Fruit fly (Drosophila melanogaster) whole organism, prepupa: ENCODE results near the gene Acp24A4.

Experiments used
- Blimp-1 ChIP-seq: fragments of 200-800 bp; sonication (Bioruptor generic); optimal IDR thresholded peaks from 3 replicates; lab custom pipeline; 2017; ENCODE audit warnings: missing biosample characterization, missing genetic modification characterization, mild to moderate bottlenecking, moderate library complexity, missing genetic modification reagents
- CG10631 ChIP-seq: fragments of 200-800 bp; sonication (Bioruptor generic); optimal IDR thresholded peaks from 2 replicates; lab custom pipeline; 2016; ENCODE audit warnings: missing biosample characterization, missing genetic modification characterization
- CG11294 ChIP-seq: fragments of 200-800 bp; sonication (Bioruptor generic); IDR thresholded peaks from 2 replicates; pipeline ENCODE4 v1.3.6; 2022; ENCODE audit warnings: missing biosample characterization, missing genetic modification characterization
- CG11762 ChIP-seq: fragments of 200-800 bp; sonication (Bioruptor generic); optimal IDR thresholded peaks from 3 replicates; lab custom pipeline; 2016; ENCODE audit warnings: missing biosample characterization, missing genetic modification characterization; ENCODE audit not compliant: insufficient read depth
- CG11902 ChIP-seq: fragments of 200-800 bp; sonication (Bioruptor generic); optimal IDR thresholded peaks from 3 replicates; lab custom pipeline; 2016; ENCODE audit warnings: missing biosample characterization, missing genetic modification characterization
- CG1621 ChIP-seq: fragments of 200-800 bp; sonication (Bioruptor generic); optimal IDR thresholded peaks from 3 replicates; lab custom pipeline; 2018; ENCODE audit warnings: missing biosample characterization, mild to moderate bottlenecking, missing genetic modification characterization
- CG32006 ChIP-seq: fragments of 200-800 bp; sonication (Bioruptor generic); optimal IDR thresholded peaks from 3 replicates; lab custom pipeline; 2017; ENCODE audit warnings: missing biosample characterization, mild to moderate bottlenecking, missing genetic modification characterization
- CG34406 ChIP-seq: fragments of 200-800 bp; sonication (Bioruptor generic); optimal IDR thresholded peaks from 3 replicates; lab custom pipeline; 2016; ENCODE audit warnings: missing biosample characterization, missing genetic modification characterization
- CG4318 ChIP-seq: fragments of 200-800 bp; sonication (Bioruptor generic); optimal IDR thresholded peaks from 3 replicates; lab custom pipeline; 2017; ENCODE audit warnings: missing biosample characterization, mild to moderate bottlenecking, missing genetic modification characterization
- CG6792 ChIP-seq: fragments of 200-800 bp; sonication (Bioruptor generic); optimal IDR thresholded peaks from 3 replicates; lab custom pipeline; 2016; ENCODE audit warnings: missing biosample characterization, missing genetic modification characterization
- CG6808 ChIP-seq: fragments of 200-800 bp; sonication (Bioruptor generic); optimal IDR thresholded peaks from 3 replicates; lab custom pipeline; 2017; ENCODE audit warnings: missing biosample characterization, missing genetic modification characterization, mild to moderate bottlenecking, moderate library complexity, missing genetic modification reagents
- CG7368 ChIP-seq: fragments of 200-800 bp; sonication (Bioruptor generic); optimal IDR thresholded peaks from 3 replicates; lab custom pipeline; 2016; ENCODE audit warnings: missing biosample characterization, missing genetic modification characterization
- CG8319 ChIP-seq: fragments of 200-800 bp; sonication (Bioruptor generic); optimal IDR thresholded peaks from 3 replicates; lab custom pipeline; 2016; ENCODE audit warnings: missing biosample characterization, missing genetic modification characterization
- CG9139 ChIP-seq: fragments of 200-800 bp; sonication (Bioruptor generic); optimal IDR thresholded peaks from 3 replicates; lab custom pipeline; 2017; ENCODE audit warnings: missing biosample characterization, mild to moderate bottlenecking, missing genetic modification characterization
- Eip75B ChIP-seq: fragments of 200-800 bp; sonication (Bioruptor generic); optimal IDR thresholded peaks from 3 replicates; lab custom pipeline; 2016; ENCODE audit warnings: missing biosample characterization, missing genetic modification characterization
- Eip78C ChIP-seq: fragments of 200-800 bp; sonication (Bioruptor generic); peaks from one replicate; lab custom pipeline; 2016; ENCODE audit warnings: missing biosample characterization, missing genetic modification characterization
- Eip93F ChIP-seq: fragments of 200-800 bp; sonication (Bioruptor generic); optimal IDR thresholded peaks from 2 replicates; lab custom pipeline; 2016; ENCODE audit warnings: missing biosample characterization, mild to moderate bottlenecking, missing genetic modification characterization
- Ets21C ChIP-seq: fragments of 200-800 bp; sonication (Bioruptor generic); optimal IDR thresholded peaks from 3 replicates; lab custom pipeline; 2016; ENCODE audit warnings: missing biosample characterization, missing genetic modification characterization
- Gug ChIP-seq: fragments of 200-800 bp; sonication (Bioruptor generic); IDR thresholded peaks from 2 replicates; pipeline ENCODE4 v1.3.6; 2022; ENCODE audit warnings: missing biosample characterization, missing genetic modification characterization
- Hr38 ChIP-seq: sonication (Bioruptor generic); optimal IDR thresholded peaks from 2 replicates; lab custom pipeline; 2016; ENCODE audit warnings: missing biosample characterization, missing genetic modification characterization
- Hr39 ChIP-seq: fragments of 200-800 bp; sonication (Bioruptor generic); optimal IDR thresholded peaks from 2 replicates; lab custom pipeline; 2016; ENCODE audit warnings: missing biosample characterization, missing genetic modification characterization
- Hr4 ChIP-seq: fragments of 200-800 bp; sonication (Bioruptor generic); optimal IDR thresholded peaks from 3 replicates; lab custom pipeline; 2016; ENCODE audit warnings: missing biosample characterization, missing genetic modification characterization
- Met ChIP-seq: fragments of 200-800 bp; sonication (Bioruptor generic); optimal IDR thresholded peaks from 3 replicates; lab custom pipeline; 2016; ENCODE audit warnings: missing biosample characterization, missing genetic modification characterization
- OdsH ChIP-seq: fragments of 200-800 bp; sonication (Bioruptor generic); optimal IDR thresholded peaks from 3 replicates; lab custom pipeline; 2016; ENCODE audit warnings: missing biosample characterization, missing genetic modification characterization
- Smox ChIP-seq: fragments of 200-800 bp; sonication (Bioruptor generic); optimal IDR thresholded peaks from 3 replicates; lab custom pipeline; 2016; ENCODE audit warnings: missing biosample characterization, missing genetic modification characterization
- Sox14 ChIP-seq: fragments of 200-800 bp; sonication (Bioruptor generic); optimal IDR thresholded peaks from 3 replicates; lab custom pipeline; 2016; ENCODE audit warnings: missing biosample characterization, missing genetic modification characterization
- achi ChIP-seq: fragments of 200-800 bp; sonication (Bioruptor generic); optimal IDR thresholded peaks from 3 replicates; lab custom pipeline; 2016; ENCODE audit warnings: missing biosample characterization, missing genetic modification characterization
- acj6 ChIP-seq: fragments of 200-800 bp; sonication (Bioruptor generic); optimal IDR thresholded peaks from 3 replicates; lab custom pipeline; 2016; ENCODE audit warnings: missing biosample characterization, missing genetic modification characterization
- cyc ChIP-seq: fragments of 200-800 bp; sonication (Bioruptor generic); optimal IDR thresholded peaks from 3 replicates; lab custom pipeline; 2016; ENCODE audit warnings: missing biosample characterization, missing genetic modification characterization
- dac ChIP-seq: fragments of 200-800 bp; sonication (Bioruptor generic); optimal IDR thresholded peaks from 2 replicates; lab custom pipeline; 2017; ENCODE audit warnings: missing biosample characterization, mild to moderate bottlenecking, missing genetic modification characterization
- dsx ChIP-seq: fragments of 200-800 bp; optimal IDR thresholded peaks from 3 replicates; lab custom pipeline; 2019; ENCODE audit warnings: missing biosample characterization, mild to moderate bottlenecking, missing genetic modification characterization, moderate library complexity; ENCODE audit not compliant: poor library complexity, severe bottlenecking
- eg ChIP-seq: fragments of 200-800 bp; sonication (Bioruptor generic); IDR thresholded peaks from 3 replicates; pipeline ENCODE4 v1.3.6; 2022; ENCODE audit warnings: missing biosample characterization, missing genetic modification characterization
- esn ChIP-seq: fragments of 200-800 bp; sonication (Bioruptor generic); optimal IDR thresholded peaks from 2 replicates; lab custom pipeline; 2016; ENCODE audit warnings: missing biosample characterization, mild to moderate bottlenecking, missing genetic modification characterization, moderate library complexity
- fd85E ChIP-seq: fragments of 200-800 bp; sonication (Bioruptor generic); optimal IDR thresholded peaks from 3 replicates; lab custom pipeline; 2016; ENCODE audit warnings: missing biosample characterization, missing genetic modification characterization
- fkh ChIP-seq: fragments of 200-800 bp; sonication (Bioruptor generic); optimal IDR thresholded peaks from 3 replicates; lab custom pipeline; 2017; ENCODE audit warnings: missing biosample characterization, mild to moderate bottlenecking, missing genetic modification characterization, moderate library complexity
- net ChIP-seq: fragments of 200-800 bp; sonication (Bioruptor generic); optimal IDR thresholded peaks from 3 replicates; lab custom pipeline; 2016; ENCODE audit warnings: missing biosample characterization, missing genetic modification characterization
- salr ChIP-seq, 2 experiments: fragments of 200-800 bp; sonication (Bioruptor generic); optimal IDR thresholded peaks; 3 replicates each; lab custom pipeline; 2016 to 2018; ENCODE audit warnings: missing biosample characterization in 2 of 2, missing genetic modification characterization in 2 of 2, mild to moderate bottlenecking in 1 of 2
- spab ChIP-seq: fragments of 200-800 bp; sonication (Bioruptor generic); optimal IDR thresholded peaks from 2 replicates; lab custom pipeline; 2017; ENCODE audit warnings: missing biosample characterization, mild to moderate bottlenecking, missing genetic modification characterization, missing genetic modification reagents
- svp ChIP-seq: fragments of 200-800 bp; sonication (Bioruptor generic); peaks from one replicate; lab custom pipeline; 2016; ENCODE audit warnings: missing biosample characterization, missing genetic modification characterization
- topi ChIP-seq: fragments of 200-800 bp; sonication (Bioruptor generic); optimal IDR thresholded peaks from 3 replicates; lab custom pipeline; 2016; ENCODE audit warnings: missing biosample characterization, missing genetic modification characterization
- vri ChIP-seq: fragments of 200-800 bp; sonication (Bioruptor generic); optimal IDR thresholded peaks from 3 replicates; lab custom pipeline; 2016; ENCODE audit warnings: missing biosample characterization, mild to moderate bottlenecking, missing genetic modification characterization

Acp24A4 gene

dm6 chr2L:3719414-3719959 lies 25.8 kb upstream of the Acp24A4 start (continued):
- peak; percentile 40 for TF ChIP-seq OdsH (GFP tag; lab: Kevin White, UChicago)
- peak; percentile 32 for TF ChIP-seq CG10631
- TF ChIP-seq CG4318 (GFP tag; lab: Kevin White, UChicago): no peak
- TF ChIP-seq Eip75B (GFP tag; lab: Kevin White, UChicago): peak; percentile 16
- TF ChIP-seq achi (GFP tag; lab: Kevin White, UChicago): peak; percentile 33
- peak; percentile 88 for TF ChIP-seq Eip78C (GFP tag; lab: Kevin White, UChicago)
- TF ChIP-seq Ets21C (GFP tag; lab: Kevin White, UChicago): no peak
- TF ChIP-seq Smox (GFP tag; lab: Kevin White, UChicago): peak; percentile 26

DNA sequence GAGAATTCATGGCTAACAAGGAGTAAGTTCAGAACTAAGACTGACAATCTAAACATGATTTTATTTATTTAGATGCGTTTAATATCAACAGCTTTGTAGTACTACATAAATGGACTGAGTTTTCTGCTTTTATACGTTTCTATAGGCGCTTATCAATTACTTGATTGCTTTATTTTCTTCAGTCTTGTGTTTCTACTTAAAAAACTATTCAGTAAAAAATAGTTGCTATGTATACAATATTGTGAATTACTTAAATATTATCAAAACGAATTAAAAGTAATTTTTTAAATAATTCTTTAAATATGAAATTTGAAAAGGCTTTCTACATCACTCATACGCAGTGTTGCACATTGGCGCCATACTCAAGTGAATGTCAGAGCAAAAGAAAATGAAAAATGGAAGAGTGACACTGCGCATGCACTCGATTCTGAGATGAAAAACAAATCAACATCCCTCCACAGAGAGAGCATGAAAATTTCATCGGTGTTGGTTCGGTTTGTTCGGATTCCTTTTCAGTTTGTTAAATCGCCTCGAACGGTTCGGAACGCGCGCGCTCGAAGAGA lies 24.0 kb upstream of the Acp24A4 start, which contains the start of the genes lectin-24A and Shaw:
lectin-24A (minus strand) TSS at position 101 of the 563 bp plus-strand sequence.
Shaw (plus strand) TSS at position 513 of the 563 bp plus-strand sequence.
- TF ChIP-seq achi (GFP tag; lab: Kevin White, UChicago) (peak; percentile 11), CG4318 (GFP tag; lab: Kevin White, UChicago) (no peak), Sox14 (no peak), Hr39 (GFP tag; lab: Kevin White, UChicago) (no peak), CG11902 (GFP tag; lab: Kevin White, UChicago) (no peak)

dm6 chr2L:3713545-3714156 lies 19.9 kb upstream of the Acp24A4 start:
- TF ChIP-seq fkh (GFP tag; lab: Kevin White, UChicago): peak; percentile 14
- TF ChIP-seq acj6: no peak
- TF ChIP-seq CG1621 (tag; lab: Kevin White, UChicago): no peak
- peak; percentile 9 for TF ChIP-seq svp (GFP tag; lab: Kevin White, UChicago)
- no peak for TF ChIP-seq Hr39 (GFP tag; lab: Kevin White, UChicago)
- TF ChIP-seq eg (GFP tag; lab: Robert Waterston, UW): peak; percentile 44; the same call in 1 of the 3 replicates
- TF ChIP-seq Eip78C (GFP tag; lab: Kevin White, UChicago): peak; percentile 62
- no peak for TF ChIP-seq Eip93F (GFP tag; lab: Kevin White, UChicago)
- TF ChIP-seq CG34406 (GFP tag; lab: Kevin White, UChicago): no peak
- no peak for TF ChIP-seq cyc
- no peak for TF ChIP-seq salr (GFP tag; optimal IDR thresholded peaks at IDR 0.05; lab: Kevin White, UChicago)
- no peak for TF ChIP-seq Gug (GFP tag; lab: Robert Waterston, UW)
- no peak for TF ChIP-seq fd85E
- TF ChIP-seq Met (GFP tag; lab: Kevin White, UChicago): peak; percentile 5
- TF ChIP-seq Hr4 (GFP tag; lab: Kevin White, UChicago): peak; percentile 4
- TF ChIP-seq CG11762 (GFP tag; lab: Kevin White, UChicago): no peak
- TF ChIP-seq Sox14: no peak
- TF ChIP-seq Blimp-1 (GFP tag; lab: Kevin White, UChicago): no peak
- peak; percentile 33 for TF ChIP-seq vri (GFP tag; lab: Kevin White, UChicago)

- TF ChIP-seq CG11294 (no peak), CG7368 (no peak), CG6792 (GFP tag; lab: Kevin White, UChicago) (no peak), Gug (GFP tag; lab: Robert Waterston, UW) (no peak), Hr38 (GFP tag; lab: Kevin White, UChicago) (no peak), spab (GFP tag; lab: Kevin White, UChicago) (no peak), CG10631 (no peak), esn (peak; percentile 7), svp (GFP tag; lab: Kevin White, UChicago) (peak; percentile 74), CG6808 (GFP tag; lab: Kevin White, UChicago) (no peak), CG9139 (GFP tag; lab: Kevin White, UChicago) (no peak), Met (GFP tag; lab: Kevin White, UChicago) (peak; percentile 43), Ets21C (GFP tag; lab: Kevin White, UChicago) (no peak), achi (GFP tag; lab: Kevin White, UChicago) (peak; percentile 41), dac (GFP tag; lab: Kevin White, UChicago) (no peak), topi (GFP tag; lab: Kevin White, UChicago) (peak; percentile 18), CG32006 (GFP tag; lab: Kevin White, UChicago) (no peak), net (GFP tag; lab: Kevin White, UChicago) (no peak), vri (GFP tag; lab: Kevin White, UChicago) (no peak), Blimp-1 (GFP tag; lab: Kevin White, UChicago) (no peak), CG11762 (GFP tag; lab: Kevin White, UChicago) (no peak), dsx (peak; percentile 46), cyc (no peak), eg (GFP tag; lab: Robert Waterston, UW) (no peak), Smox (GFP tag; lab: Kevin White, UChicago) (peak; percentile 32), CG8319 (GFP tag; lab: Kevin White, UChicago) (no peak)
Observed at dm6 chr2L:3712949-3713416, 19.3 kb upstream of the Acp24A4 start, which contains the start of the genes CG31955 and CG2818. Gene CG31955, minus strand, starts transcription at chr2L:3713105. Gene CG2818, plus strand, starts transcription at chr2L:3713360.
